Fruit fly (Drosophila melanogaster): Measurements from ENCODE around the gene mRpL45.

mRpL45 gene

dm6 chr3R:22624737-22625136 lies 6.4 kb downstream of the mRpL45 start (continued):
- peak; percentile 63 for TF ChIP-seq Oli (tag; optimal IDR thresholded peaks at IDR 0.05)
- peak; percentile 67 for TF ChIP-seq CG10366 (GFP tag; IDR thresholded peaks at IDR 0.05)
- TF ChIP-seq CG14710 (tag; optimal IDR thresholded peaks at IDR 0.05), result peak; percentile 26
- peak; percentile 45 for TF ChIP-seq chn (GFP tag; optimal IDR thresholded peaks at IDR 0.05)
- TF ChIP-seq ac (GFP tag; optimal IDR thresholded peaks at IDR 0.05), result no peak
- TF ChIP-seq NC2β (GFP tag; optimal IDR thresholded peaks at IDR 0.05), result peak; percentile 30
- TF ChIP-seq scrt (GFP tag; optimal IDR thresholded peaks at IDR 0.05), result no peak
- peak; percentile 10 for TF ChIP-seq Dad (GFP tag; optimal IDR thresholded peaks at IDR 0.05)
- peak; percentile 71 for TF ChIP-seq CG16863 (GFP tag; optimal IDR thresholded peaks at IDR 0.05)
- peak; percentile 63 for TF ChIP-seq CG9932 (GFP tag; IDR thresholded peaks at IDR 0.05)
- peak; percentile 61 for TF ChIP-seq CG32767 (GFP tag; IDR thresholded peaks at IDR 0.05)
- peak; percentile 74 for TF ChIP-seq CG14014 (GFP tag; IDR thresholded peaks at IDR 0.05)
- peak; percentile 53; the same call in 1 of the 2 replicates for TF ChIP-seq CG14667 (GFP tag; IDR thresholded peaks at IDR 0.05)
- no peak for TF ChIP-seq fd102C (GFP tag; optimal IDR thresholded peaks at IDR 0.05)
- peak; percentile 59 for TF ChIP-seq bcd (GFP tag; optimal IDR thresholded peaks at IDR 0.05)
- peak; percentile 24 for TF ChIP-seq repo (GFP tag; optimal IDR thresholded peaks at IDR 0.05)
- peak; percentile 62 for TF ChIP-seq phol (tag; optimal IDR thresholded peaks at IDR 0.05)
- peak; percentile 68 for TF ChIP-seq CG17829 (tag; optimal IDR thresholded peaks at IDR 0.05)
- no peak for TF ChIP-seq ro (GFP tag; IDR thresholded peaks at IDR 0.05)
- TF ChIP-seq CG3847 (GFP tag; IDR thresholded peaks at IDR 0.05), result peak; percentile 42; the same call in 1 of the 2 replicates

- TF ChIP-seq dimm (GFP tag; IDR thresholded peaks at IDR 0.05), result no peak
- no peak for TF ChIP-seq Dref (GFP tag; IDR thresholded peaks at IDR 0.05)
- TF ChIP-seq rib (GFP tag; IDR thresholded peaks at IDR 0.05), result no peak
- no peak for TF ChIP-seq BEAF-32 (GFP tag; optimal IDR thresholded peaks at IDR 0.05)
- no peak for TF ChIP-seq Sry-β (GFP tag; optimal IDR thresholded peaks at IDR 0.05)
- 0 out of 2 replicates have a peak, but pooled peaks have one; percentile 14 for TF ChIP-seq CG3847 (GFP tag; IDR thresholded peaks at IDR 0.05)
- TF ChIP-seq E2f2 (GFP tag; IDR thresholded peaks at IDR 0.05), result no peak
- TF ChIP-seq Six4 (GFP tag; optimal IDR thresholded peaks at IDR 0.05), result no peak
- no peak for TF ChIP-seq CG43689 (GFP tag; IDR thresholded peaks at IDR 0.05)
- no peak for TF ChIP-seq CG12236 (GFP tag; optimal IDR thresholded peaks at IDR 0.05)
- TF ChIP-seq CG13624 (GFP tag; optimal IDR thresholded peaks at IDR 0.05), result no peak
- TF ChIP-seq CG18599 (GFP tag; optimal IDR thresholded peaks at IDR 0.05), result no peak
- TF ChIP-seq CTCF (GFP tag; optimal IDR thresholded peaks at IDR 0.05), result no peak
- TF ChIP-seq NFAT (GFP tag; IDR thresholded peaks at IDR 0.05), result no peak
- peak; percentile 28 for TF ChIP-seq Hr3 (GFP tag; optimal IDR thresholded peaks at IDR 0.05)
- no peak for TF ChIP-seq HLH54F (GFP tag; optimal IDR thresholded peaks at IDR 0.05)
- no peak for TF ChIP-seq Doc3 (GFP tag; IDR thresholded peaks at IDR 0.05; ENCODE audit: partially characterized antibody)
- peak; percentile 25 for TF ChIP-seq CG3281 (GFP tag; optimal IDR thresholded peaks at IDR 0.05)
- TF ChIP-seq CG34422 (GFP tag; IDR thresholded peaks at IDR 0.05), result no peak
- no peak for TF ChIP-seq Bteb2 (GFP tag; optimal IDR thresholded peaks at IDR 0.05)
- no peak for TF ChIP-seq ems (GFP tag; optimal IDR thresholded peaks at IDR 0.05)
- TF ChIP-seq tx (GFP tag; optimal IDR thresholded peaks at IDR 0.05), result no peak
- TF ChIP-seq CG15479 (GFP tag; optimal IDR thresholded peaks at IDR 0.05), result no peak
- TF ChIP-seq CG9817 (tag; optimal IDR thresholded peaks at IDR 0.05), result no peak
- no peak for TF ChIP-seq CG18011 (GFP tag; optimal IDR thresholded peaks at IDR 0.05)
- peak; percentile 30 for TF ChIP-seq unpg (GFP tag; optimal IDR thresholded peaks at IDR 0.05)
- TF ChIP-seq Sry-δ (GFP tag; optimal IDR thresholded peaks at IDR 0.05), result no peak
- TF ChIP-seq CG15514 (GFP tag; optimal IDR thresholded peaks at IDR 0.05), result no peak
- TF ChIP-seq CG18476 (GFP tag; optimal IDR thresholded peaks at IDR 0.05), result no peak
- TF ChIP-seq B-H2 (GFP tag; optimal IDR thresholded peaks at IDR 0.05), result no peak
- no peak for TF ChIP-seq CG2129 (GFP tag; IDR thresholded peaks at IDR 0.05; ENCODE audit: partially characterized antibody)
Observed at dm6 chr3R:22625514-22626333, 7.4 kb downstream of the mRpL45 start.
